Worm (Caenorhabditis elegans) whole organism, late embryonic: Measurements from ENCODE around the gene T09F5.10.
A peak's percentile ranks its signal among the peaks of the same experiment; 100 is the strongest.

ENCODE experiments used
- ama-1 ChIP-seq: fragments of 150-350 bp; optimal IDR thresholded peaks from 2 replicates; lab custom pipeline; 2014
- ceh-31 ChIP-seq: sonication (generic microtip); optimal IDR thresholded peaks from 2 replicates; lab custom pipeline; 2016; ENCODE audit warnings: missing genetic modification characterization, missing compliant biosample characterization
- ceh-34 ChIP-seq: sonication (generic microtip); optimal IDR thresholded peaks from 2 replicates; lab custom pipeline; 2016; ENCODE audit warnings: mild to moderate bottlenecking, missing genetic modification characterization, missing compliant biosample characterization
- elt-2 ChIP-seq: sonication (generic microtip); optimal IDR thresholded peaks from 2 replicates; lab custom pipeline; 2016; ENCODE audit warnings: missing genetic modification reagents, missing genetic modification characterization, missing compliant biosample characterization
- hlh-6 ChIP-seq: sonication (generic microtip); optimal IDR thresholded peaks from 2 replicates; lab custom pipeline; 2016; ENCODE audit warnings: missing genotype, missing genetic modification characterization, missing compliant biosample characterization
- nfya-1 ChIP-seq: sonication (generic microtip); optimal IDR thresholded peaks from 2 replicates; lab custom pipeline; 2017; ENCODE audit warnings: missing genetic modification characterization, mild to moderate bottlenecking, missing compliant biosample characterization, antibody characterized with exemption, moderate library complexity
- nhr-11 ChIP-seq: fragments of 150-350 bp; optimal IDR thresholded peaks from 2 replicates; lab custom pipeline; 2014; ENCODE audit warnings: missing biosample characterization, missing genetic modification characterization
- pha-4 ChIP-seq: fragments of 150-350 bp; optimal IDR thresholded peaks from 2 replicates; lab custom pipeline; 2018; ENCODE audit warnings: missing biosample characterization, missing genetic modification reagents, missing genetic modification characterization
- pqm-1 ChIP-seq: sonication (generic microtip); optimal IDR thresholded peaks from 2 replicates; lab custom pipeline; 2016; ENCODE audit warnings: missing genetic modification characterization, missing compliant biosample characterization
- ref-2 ChIP-seq: sonication (generic microtip); optimal IDR thresholded peaks from 2 replicates; lab custom pipeline; 2016; ENCODE audit warnings: missing genetic modification characterization, missing compliant biosample characterization
- syd-9 ChIP-seq: sonication (generic microtip); optimal IDR thresholded peaks from 2 replicates; lab custom pipeline; 2016; ENCODE audit warnings: mild to moderate bottlenecking, missing genetic modification characterization, moderate library complexity, missing compliant biosample characterization
- unc-42 ChIP-seq: sonication (generic microtip); optimal IDR thresholded peaks from 2 replicates; lab custom pipeline; 2016; ENCODE audit warnings: missing genotype, missing genetic modification characterization, missing compliant biosample characterization
- unc-55 ChIP-seq: sonication (generic microtip); optimal IDR thresholded peaks from 2 replicates; lab custom pipeline; 2017; ENCODE audit warnings: missing biosample characterization, missing genetic modification reagents, missing genetic modification characterization

Gene T09F5.10

ce11 chrV:15226206-15226605 is 46.3 kb downstream of the T09F5.10 start:
- TF ChIP-seq nfya-1 (no peak), ama-1 (no peak), unc-55 (no peak), ceh-31 (tag; lab: Kevin White, UChicago) (no peak), ref-2 (tag; lab: Kevin White, UChicago) (no peak), hlh-6 (tag; lab: Kevin White, UChicago) (no peak), pqm-1 (no peak), elt-2 (tag; lab: Kevin White, UChicago) (peak; percentile 95)

- no peak for TF ChIP-seq nhr-11
- TF ChIP-seq pha-4 (tag; lab: Kevin White, UChicago): no peak
- no peak for TF ChIP-seq syd-9 (tag; lab: Kevin White, UChicago)
- TF ChIP-seq ceh-34: no peak
- TF ChIP-seq unc-42 (tag; lab: Kevin White, UChicago): no peak
Observed at ce11 chrV:15230243-15230642, 50.4 kb downstream of the T09F5.10 start, which contains the start of gene srw-15. Gene srw-15, plus strand, starts transcription at chrV:15230543.
